Fruit fly (Drosophila melanogaster) whole organism, embryonic: ENCODE measurements around the gene RpL32.

ENCODE experiments used
- ATbp ChIP-seq: fragments of 200-800 bp; sonication (Bioruptor generic); optimal IDR thresholded peaks from 2 replicates; lab custom pipeline; 2017; ENCODE audit warnings: missing biosample characterization, mild to moderate bottlenecking, missing genetic modification characterization, missing genetic modification reagents
- Abd-B ChIP-seq: fragments of 200-800 bp; sonication (Bioruptor generic); optimal IDR thresholded peaks from 2 replicates; lab custom pipeline; 2018; ENCODE audit warnings: missing biosample characterization, mild to moderate bottlenecking, missing genetic modification characterization, moderate library complexity
- Aef1 ChIP-seq: fragments of 200-800 bp; sonication (Bioruptor generic); IDR thresholded peaks from 3 replicates; pipeline ENCODE4 v1.3.6; 2022; ENCODE audit warnings: missing biosample characterization, missing genetic modification characterization
- B-H2 ChIP-seq: fragments of 200-800 bp; sonication (Bioruptor generic); optimal IDR thresholded peaks from 2 replicates; lab custom pipeline; 2018; ENCODE audit warnings: missing biosample characterization, mild to moderate bottlenecking, missing genetic modification characterization
- CG11504 ChIP-seq: fragments of 200-800 bp; sonication (Bioruptor generic); optimal IDR thresholded peaks from 3 replicates; lab custom pipeline; 2019; ENCODE audit warnings: missing biosample characterization, mild to moderate bottlenecking, missing genetic modification characterization, moderate library complexity
- CG12104 ChIP-seq: fragments of 200-800 bp; sonication (Bioruptor generic); optimal IDR thresholded peaks from 3 replicates; lab custom pipeline; 2016; ENCODE audit warnings: missing biosample characterization, missing genetic modification characterization
- CG12155 ChIP-seq: fragments of 200-800 bp; sonication (Bioruptor generic); optimal IDR thresholded peaks from 3 replicates; lab custom pipeline; 2016; ENCODE audit warnings: missing biosample characterization, missing genetic modification characterization
- CG13775 ChIP-seq: fragments of 200-800 bp; sonication (Bioruptor generic); optimal IDR thresholded peaks from 3 replicates; lab custom pipeline; 2017; ENCODE audit warnings: missing biosample characterization, mild to moderate bottlenecking, missing genetic modification characterization
- CG14050 ChIP-seq: fragments of 200-800 bp; sonication (Bioruptor generic); IDR thresholded peaks from 3 replicates; pipeline ENCODE4 v1.3.6; 2022; ENCODE audit warnings: missing biosample characterization, missing genetic modification characterization
- CG1647 ChIP-seq: fragments of 200-800 bp; sonication (Bioruptor generic); optimal IDR thresholded peaks from 3 replicates; lab custom pipeline; 2016; ENCODE audit warnings: missing biosample characterization, missing genetic modification characterization
- CG16815 ChIP-seq: fragments of 200-800 bp; sonication (Bioruptor generic); optimal IDR thresholded peaks from 3 replicates; lab custom pipeline; 2017; ENCODE audit warnings: missing biosample characterization, mild to moderate bottlenecking, missing genetic modification characterization
- CG17385 ChIP-seq: fragments of 200-800 bp; sonication (Bioruptor generic); optimal IDR thresholded peaks from 3 replicates; lab custom pipeline; 2018; ENCODE audit warnings: missing biosample characterization, mild to moderate bottlenecking, missing genetic modification characterization
- CG1832 ChIP-seq: fragments of 200-800 bp; sonication (Bioruptor generic); optimal IDR thresholded peaks from 2 replicates; lab custom pipeline; 2017; ENCODE audit warnings: missing biosample characterization, mild to moderate bottlenecking, missing genetic modification characterization, inconsistent platforms
- CG2199 ChIP-seq: fragments of 200-800 bp; sonication (Bioruptor generic); IDR thresholded peaks from 3 replicates; pipeline ENCODE4 v1.3.6; 2022; ENCODE audit warnings: missing biosample characterization, missing genetic modification characterization
- CG3163 ChIP-seq: fragments of 200-800 bp; sonication (Bioruptor generic); optimal IDR thresholded peaks from 3 replicates; lab custom pipeline; 2016; ENCODE audit warnings: missing biosample characterization, missing genetic modification characterization
- CG33213 ChIP-seq: fragments of 200-800 bp; sonication (Bioruptor generic); optimal IDR thresholded peaks from 3 replicates; lab custom pipeline; 2016; ENCODE audit warnings: missing biosample characterization, missing genetic modification characterization
- CG8388 ChIP-seq: fragments of 200-800 bp; sonication (Bioruptor generic); optimal IDR thresholded peaks from 2 replicates; lab custom pipeline; 2019; ENCODE audit warnings: missing biosample characterization, mild to moderate bottlenecking, missing genetic modification characterization, moderate library complexity
- Elba2 ChIP-seq: fragments of 200-800 bp; sonication (Bioruptor generic); optimal IDR thresholded peaks from 3 replicates; lab custom pipeline; 2016; ENCODE audit warnings: missing biosample characterization, missing genetic modification characterization
- HHEX ChIP-seq: fragments of 200-800 bp; sonication (Bioruptor generic); optimal IDR thresholded peaks from 3 replicates; lab custom pipeline; 2017; ENCODE audit warnings: missing biosample characterization, mild to moderate bottlenecking, missing genetic modification characterization, missing genetic modification reagents
- HLHmδ ChIP-seq: fragments of 200-800 bp; sonication (Bioruptor generic); optimal IDR thresholded peaks from 2 replicates; lab custom pipeline; 2018; ENCODE audit warnings: missing biosample characterization, mild to moderate bottlenecking, missing genetic modification characterization, moderate library complexity
- HmgD ChIP-seq: fragments of 200-800 bp; sonication (Bioruptor generic); optimal IDR thresholded peaks from 3 replicates; lab custom pipeline; 2016; ENCODE audit warnings: missing biosample characterization, missing genetic modification characterization
- Hr51 ChIP-seq, 2 experiments: fragments of 200-800 bp; sonication (Bioruptor generic); optimal IDR thresholded peaks; 2 replicates in 1 of 2; 3 replicates in 1 of 2; lab custom pipeline; 2016 to 2018; ENCODE audit warnings: missing biosample characterization in 2 of 2, missing genetic modification characterization in 2 of 2, mild to moderate bottlenecking in 1 of 2, moderate library complexity in 1 of 2
- Hr78 ChIP-seq, 2 experiments: fragments of 200-800 bp in 1 of 2; fragments of >200 bp in 1 of 2; sonication (Bioruptor generic) in 1 of 2; optimal IDR thresholded peaks; 2 replicates each; lab custom pipeline; 2017 to 2019; ENCODE audit warnings: missing biosample characterization in 2 of 2, missing genetic modification characterization in 2 of 2, mild to moderate bottlenecking in 1 of 2, moderate library complexity in 1 of 2
- Optix ChIP-seq: fragments of 200-800 bp; sonication (Bioruptor generic); IDR thresholded peaks from 3 replicates; pipeline ENCODE4 v1.3.6; 2022; ENCODE audit warnings: missing biosample characterization, missing genetic modification characterization
- Poxn ChIP-seq: fragments of 200-800 bp; sonication (Bioruptor generic); IDR thresholded peaks from 2 replicates; pipeline ENCODE4 v1.3.6; 2022; ENCODE audit warnings: missing biosample characterization, missing genetic modification characterization
- TFAM ChIP-seq: fragments of 200-800 bp; sonication (Bioruptor generic); optimal IDR thresholded peaks from 2 replicates; lab custom pipeline; 2017; ENCODE audit warnings: missing biosample characterization, missing genetic modification characterization, inconsistent platforms
- ac ChIP-seq: fragments of 200-800 bp; sonication (Bioruptor generic); optimal IDR thresholded peaks from 3 replicates; lab custom pipeline; 2017; ENCODE audit warnings: missing biosample characterization, mild to moderate bottlenecking, missing genetic modification characterization
- aop ChIP-seq: fragments of 200-800 bp; sonication (Bioruptor generic); IDR thresholded peaks from 2 replicates; pipeline ENCODE4 v1.3.6; 2022; ENCODE audit warnings: missing biosample characterization, missing genetic modification characterization
- bowl ChIP-seq: fragments of 200-800 bp; sonication (Bioruptor generic); IDR thresholded peaks from 2 replicates; pipeline ENCODE4 v1.3.6; 2022; ENCODE audit warnings: missing biosample characterization, missing genetic modification characterization
- bsh ChIP-seq, 2 experiments: fragments of 200-800 bp; sonication (Bioruptor generic); optimal IDR thresholded peaks; 2 replicates each; lab custom pipeline; 2017 to 2018; ENCODE audit warnings: mild to moderate bottlenecking in 2 of 2, missing biosample characterization in 2 of 2, missing genetic modification characterization in 2 of 2, moderate library complexity in 1 of 2
- crc ChIP-seq: fragments of 200-800 bp; sonication (Bioruptor generic); optimal IDR thresholded peaks from 2 replicates; lab custom pipeline; 2016; ENCODE audit warnings: missing biosample characterization, missing genetic modification characterization
- cwo ChIP-seq: fragments of 200-800 bp; sonication (Bioruptor generic); optimal IDR thresholded peaks from 3 replicates; lab custom pipeline; 2017; ENCODE audit warnings: missing biosample characterization, missing genetic modification characterization, mild to moderate bottlenecking, moderate library complexity, missing genetic modification reagents
- dmrt11E ChIP-seq: fragments of 200-800 bp; sonication (Bioruptor generic); optimal IDR thresholded peaks from 3 replicates; lab custom pipeline; 2018; ENCODE audit warnings: missing biosample characterization, mild to moderate bottlenecking, missing genetic modification characterization, moderate library complexity
- exex ChIP-seq: fragments of 200-800 bp; sonication (Bioruptor generic); optimal IDR thresholded peaks from 4 replicates; lab custom pipeline; 2018; ENCODE audit warnings: missing biosample characterization, mild to moderate bottlenecking, missing genetic modification characterization, moderate library complexity
- fu2 ChIP-seq: fragments of 200-800 bp; sonication (Bioruptor generic); optimal IDR thresholded peaks from 2 replicates; lab custom pipeline; 2016; ENCODE audit warnings: missing biosample characterization, missing genetic modification characterization
- gfzf ChIP-seq: fragments of 200-800 bp; sonication (Bioruptor generic); optimal IDR thresholded peaks from 2 replicates; lab custom pipeline; 2016; ENCODE audit warnings: missing biosample characterization, mild to moderate bottlenecking, missing genetic modification characterization, moderate library complexity
- ham ChIP-seq: fragments of 200-800 bp; sonication (Bioruptor generic); IDR thresholded peaks from 2 replicates; pipeline ENCODE4 v1.3.6; 2022; ENCODE audit warnings: missing biosample characterization, missing genetic modification characterization
- hb ChIP-seq: fragments of 200-800 bp; sonication (Bioruptor generic); IDR thresholded peaks from 3 replicates; pipeline ENCODE4 v1.3.6; 2022; ENCODE audit warnings: missing biosample characterization, missing genetic modification characterization; ENCODE audit not compliant: partially characterized antibody
- insv ChIP-seq, 2 experiments: fragments of 200-800 bp; sonication (Bioruptor generic); optimal IDR thresholded peaks; 3 replicates each; lab custom pipeline; 2016 to 2018; ENCODE audit warnings: missing biosample characterization in 2 of 2, missing genetic modification characterization in 2 of 2
- jing ChIP-seq: fragments of 200-800 bp; sonication (Bioruptor generic); optimal IDR thresholded peaks from 2 replicates; lab custom pipeline; 2018; ENCODE audit warnings: missing biosample characterization, mild to moderate bottlenecking, missing genetic modification characterization
- ken ChIP-seq: fragments of 200-800 bp; sonication (Bioruptor generic); IDR thresholded peaks from 3 replicates; pipeline ENCODE4 v1.3.6; 2022; ENCODE audit warnings: missing biosample characterization, missing genetic modification characterization
- lov ChIP-seq, 2 experiments: fragments of 200-800 bp in 1 of 2; fragments of >200 bp in 1 of 2; sonication (Bioruptor generic) in 1 of 2; IDR thresholded peaks in 1 of 2; optimal IDR thresholded peaks in 1 of 2; 2 replicates in 1 of 2; 3 replicates in 1 of 2; pipeline versions ENCODE4 v1.3.6 to Lab custom; 2017 to 2022; ENCODE audit warnings: missing biosample characterization in 1 of 2, missing genetic modification characterization in 1 of 2
- pfk ChIP-seq: fragments of 200-800 bp; sonication (Bioruptor generic); optimal IDR thresholded peaks from 2 replicates; lab custom pipeline; 2018; ENCODE audit warnings: missing biosample characterization, mild to moderate bottlenecking, missing genetic modification characterization, moderate library complexity
- pho ChIP-seq: fragments of 200-800 bp; sonication (Bioruptor generic); optimal IDR thresholded peaks from 2 replicates; lab custom pipeline; 2016; ENCODE audit warnings: missing biosample characterization, missing genetic modification characterization
- pum ChIP-seq: fragments of 200-800 bp; sonication (Bioruptor generic); optimal IDR thresholded peaks from 2 replicates; lab custom pipeline; 2016; ENCODE audit warnings: missing biosample characterization, missing genetic modification characterization
- sens-2 ChIP-seq: fragments of 200-800 bp; sonication (Bioruptor generic); IDR thresholded peaks from 2 replicates; pipeline ENCODE4 v1.3.6; 2022; ENCODE audit warnings: missing biosample characterization, missing genetic modification characterization
- sob ChIP-seq: fragments of 200-800 bp; sonication (Bioruptor generic); IDR thresholded peaks from 2 replicates; pipeline ENCODE4 v1.3.6; 2022; ENCODE audit warnings: missing biosample characterization, missing genetic modification characterization
- sr ChIP-seq: fragments of 200-800 bp; sonication (Bioruptor generic); IDR thresholded peaks from 3 replicates; pipeline ENCODE4 v1.3.6; 2022; ENCODE audit warnings: missing biosample characterization, missing genetic modification characterization
- tap ChIP-seq: fragments of 200-800 bp; optimal IDR thresholded peaks from 3 replicates; lab custom pipeline; 2019; ENCODE audit warnings: missing biosample characterization, mild to moderate bottlenecking, missing genetic modification characterization, moderate library complexity
- toy ChIP-seq: fragments of 200-800 bp; sonication (Bioruptor generic); IDR thresholded peaks from 2 replicates; pipeline ENCODE4 v1.3.6; 2022; ENCODE audit warnings: missing biosample characterization, missing genetic modification characterization
- tx ChIP-seq: fragments of 200-800 bp; sonication (Bioruptor generic); optimal IDR thresholded peaks from 2 replicates; lab custom pipeline; 2016; ENCODE audit warnings: missing biosample characterization, missing genetic modification characterization

Gene RpL32

DNA sequence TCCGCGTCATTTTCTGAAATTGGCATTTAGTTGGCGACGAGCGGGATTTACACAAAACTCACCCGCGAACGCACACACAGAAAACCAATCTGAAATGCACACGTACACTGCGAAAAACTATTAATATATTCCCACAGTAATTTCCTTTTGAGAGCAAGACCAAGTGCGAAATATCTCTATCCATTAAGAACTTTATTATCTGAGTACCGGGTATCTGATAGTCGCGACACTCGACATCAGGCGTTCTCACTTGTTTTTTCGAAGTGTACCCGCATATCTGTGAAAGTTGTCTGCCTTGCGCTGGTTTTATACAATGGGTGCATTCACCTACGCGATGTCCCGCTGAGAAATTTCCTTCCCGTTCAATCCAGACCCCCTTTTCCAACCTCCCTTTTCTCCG lies 30.1 kb upstream of the RpL32 start (continued):
- no peak for TF ChIP-seq CG16815 (GFP tag; lab: Kevin White, UChicago)
- TF ChIP-seq Aef1 (GFP tag; lab: Robert Waterston, UW) = no peak
- TF ChIP-seq sob (GFP tag; lab: Robert Waterston, UW) = no peak
- no peak for TF ChIP-seq bowl (GFP tag; lab: Robert Waterston, UW)
- TF ChIP-seq CG14050 = no peak
- TF ChIP-seq pfk (GFP tag; lab: Kevin White, UChicago) = no peak
- TF ChIP-seq Abd-B (GFP tag; lab: Kevin White, UChicago) = no peak
- TF ChIP-seq toy = no peak
- TF ChIP-seq CG13775 (GFP tag; lab: Kevin White, UChicago) = no peak
- TF ChIP-seq Hr51 (GFP tag; optimal IDR thresholded peaks at IDR 0.05; lab: Kevin White, UChicago) = no peak
- TF ChIP-seq tap (tag; lab: Kevin White, UChicago) = no peak
- TF ChIP-seq gfzf = no peak
- TF ChIP-seq CG8388 (GFP tag; lab: Kevin White, UChicago) = no peak
- no peak for TF ChIP-seq Poxn (GFP tag; lab: Robert Waterston, UW)
- TF ChIP-seq Optix (GFP tag; lab: Robert Waterston, UW) = no peak
- TF ChIP-seq ac (GFP tag; lab: Kevin White, UChicago) = no peak
- TF ChIP-seq ham = no peak
- TF ChIP-seq CG33213 (GFP tag; lab: Kevin White, UChicago) = no peak
- TF ChIP-seq ATbp (GFP tag; lab: Kevin White, UChicago) = no peak
- no peak for TF ChIP-seq CG11504 (tag; lab: Kevin White, UChicago)
- 0 out of 3 replicates have a peak, but pooled peaks have one; percentile 24 for TF ChIP-seq ken (GFP tag; lab: Robert Waterston, UW)
- TF ChIP-seq HLHmδ = no peak
- no peak for TF ChIP-seq pum
- no peak for TF ChIP-seq insv (GFP tag; optimal IDR thresholded peaks at IDR 0.05; lab: Kevin White, UChicago)
- TF ChIP-seq sr = no peak
- no peak for TF ChIP-seq sens-2
- TF ChIP-seq tx = peak; percentile 29
- no peak for TF ChIP-seq Hr78 (GFP tag; optimal IDR thresholded peaks at IDR 0.05; lab: Kevin White, UChicago)
- TF ChIP-seq pho = no peak
- TF ChIP-seq bsh (GFP tag; optimal IDR thresholded peaks at IDR 0.05; lab: Kevin White, UChicago) = peak; percentile 4 to 47
- no peak for TF ChIP-seq HHEX
- TF ChIP-seq lov (optimal IDR thresholded peaks at IDR 0.05; lab: Kevin White, UChicago) = no peak
- no peak for TF ChIP-seq lov (GFP tag; IDR thresholded peaks at IDR 0.05; lab: Robert Waterston, UW)
- TF ChIP-seq dmrt11E (tag; lab: Kevin White, UChicago) = peak; percentile 25
- no peak for TF ChIP-seq CG17385 (GFP tag; lab: Kevin White, UChicago)
- TF ChIP-seq B-H2 = no peak
- TF ChIP-seq CG1647 (GFP tag; lab: Kevin White, UChicago) = no peak
- no peak for TF ChIP-seq TFAM (GFP tag; lab: Kevin White, UChicago)
- TF ChIP-seq fu2 = no peak
- TF ChIP-seq exex (tag; lab: Kevin White, UChicago) = no peak
- TF ChIP-seq CG3163 = no peak
- TF ChIP-seq CG1832 (GFP tag; lab: Kevin White, UChicago) = no peak
- TF ChIP-seq CG2199 = no peak
- no peak for TF ChIP-seq jing (GFP tag; lab: Kevin White, UChicago)
- TF ChIP-seq Elba2 (GFP tag; lab: Kevin White, UChicago) = no peak
- TF ChIP-seq CG12104 (GFP tag; lab: Kevin White, UChicago) = no peak
- no peak for TF ChIP-seq HmgD (GFP tag; lab: Kevin White, UChicago)
- no peak for TF ChIP-seq crc (GFP tag; lab: Kevin White, UChicago)
- TF ChIP-seq cwo (GFP tag; lab: Kevin White, UChicago) = no peak
- TF ChIP-seq CG12155 (GFP tag; lab: Kevin White, UChicago) = no peak
- TF ChIP-seq hb (GFP tag; lab: Robert Waterston, UW) = peak; percentile 51; the same call in 1 of the 3 replicates
- no peak for TF ChIP-seq aop
